Worm (Caenorhabditis elegans): Measurements from ENCODE around the gene Y73B6BL.270.

Gene Y73B6BL.270

ce11 chrIV:6330790-6331189, 34.4 kb upstream of the Y73B6BL.270 start:
- no peak for TF ChIP-seq mls-2 (tag; optimal IDR thresholded peaks at IDR 0.05)
- peak; percentile 49 for TF ChIP-seq unc-62 (GFP tag; optimal IDR thresholded peaks at IDR 0.05)
- TF ChIP-seq lin-32 (GFP tag; optimal IDR thresholded peaks at IDR 0.05): no peak
- TF ChIP-seq unc-120 (tag; optimal IDR thresholded peaks at IDR 0.05; ENCODE audit: poor library complexity, severe bottlenecking): peak; percentile 12
- no peak for TF ChIP-seq lsy-2 (tag; optimal IDR thresholded peaks at IDR 0.05)

- TF ChIP-seq ztf-11 (tag; optimal IDR thresholded peaks at IDR 0.05) (no peak), sem-2 (GFP tag; optimal IDR thresholded peaks at IDR 0.05) (no peak), nhr-76 (tag; optimal IDR thresholded peaks at IDR 0.05) (no peak), blmp-1 (tag; optimal IDR thresholded peaks at IDR 0.05) (no peak), mls-2 (tag; optimal IDR thresholded peaks at IDR 0.05) (no peak), ces-1 (GFP tag; optimal IDR thresholded peaks at IDR 0.05) (no peak), ceh-83 (GFP tag; optimal IDR thresholded peaks at IDR 0.05) (no peak), ceh-43 (GFP tag; optimal IDR thresholded peaks at IDR 0.05) (no peak), drap-1 (GFP tag; optimal IDR thresholded peaks at IDR 0.05) (no peak), nhr-12 (tag; optimal IDR thresholded peaks at IDR 0.05) (no peak), nhr-28 (tag; optimal IDR thresholded peaks at IDR 0.05) (no peak), snpc-4 (tag; optimal IDR thresholded peaks at IDR 0.05) (no peak), bed-3 (GFP tag; optimal IDR thresholded peaks at IDR 0.05) (no peak), mep-1 (tag; optimal IDR thresholded peaks at IDR 0.05) (no peak)
These were observed 31.2 kb upstream of the Y73B6BL.270 start, which contains the start of gene blos-2 for ce11 chrIV:6333915-6334314. blos-2 (plus strand) TSS chrIV:6334215.

ce11 chrIV:6335908-6336307, 29.2 kb upstream of the Y73B6BL.270 start, which contains the start of gene mif-4:
mif-4 (minus strand) TSS chrIV:6335994.
- TF ChIP-seq tbx-8 (GFP tag; optimal IDR thresholded peaks at IDR 0.05): no peak
- peak; percentile 9 for TF ChIP-seq ces-1 (GFP tag; optimal IDR thresholded peaks at IDR 0.05)

ce11 chrIV:6336748-6337147, 28.4 kb upstream of the Y73B6BL.270 start:
- TF ChIP-seq nhr-2 (tag; optimal IDR thresholded peaks at IDR 0.05) (no peak), ceh-83 (GFP tag; optimal IDR thresholded peaks at IDR 0.05) (no peak), ces-1 (GFP tag; optimal IDR thresholded peaks at IDR 0.05) (peak; percentile 77), sem-2 (GFP tag; optimal IDR thresholded peaks at IDR 0.05) (no peak), unc-62 (GFP tag; optimal IDR thresholded peaks at IDR 0.05) (peak; percentile 78), lin-32 (GFP tag; optimal IDR thresholded peaks at IDR 0.05) (no peak), nhr-76 (tag; optimal IDR thresholded peaks at IDR 0.05) (no peak), flh-1 (GFP tag; optimal IDR thresholded peaks at IDR 0.05) (no peak), zip-8 (tag; optimal IDR thresholded peaks at IDR 0.05) (peak; percentile 43), mep-1 (tag; optimal IDR thresholded peaks at IDR 0.05) (peak; percentile 20), pha-4 (tag; optimal IDR thresholded peaks at IDR 0.05) (peak; percentile 70), snpc-4 (tag; optimal IDR thresholded peaks at IDR 0.05) (no peak), lin-13 (tag; optimal IDR thresholded peaks at IDR 0.05) (peak; percentile 22), ztf-11 (tag; optimal IDR thresholded peaks at IDR 0.05) (no peak), nhr-28 (tag; optimal IDR thresholded peaks at IDR 0.05) (no peak), ceh-43 (GFP tag; optimal IDR thresholded peaks at IDR 0.05) (no peak), mls-2 (tag; optimal IDR thresholded peaks at IDR 0.05) (no peak), tbx-8 (GFP tag; optimal IDR thresholded peaks at IDR 0.05) (no peak), blmp-1 (tag; optimal IDR thresholded peaks at IDR 0.05) (peak; percentile 4), ham-2 (GFP tag; optimal IDR thresholded peaks at IDR 0.05) (peak; percentile 22), sptf-1 (tag; optimal IDR thresholded peaks at IDR 0.05) (no peak), mab-5 (tag; optimal IDR thresholded peaks at IDR 0.05) (no peak), nhr-12 (tag; optimal IDR thresholded peaks at IDR 0.05) (no peak), elt-1 (tag; optimal IDR thresholded peaks at IDR 0.05; ENCODE audit: borderline replicate concordance, insufficient read depth) (no peak), elt-3 (tag; optimal IDR thresholded peaks at IDR 0.05) (peak; percentile 61), nhr-237 (tag; optimal IDR thresholded peaks at IDR 0.05) (peak; percentile 33), M03D4.4 (tag; optimal IDR thresholded peaks at IDR 0.05) (peak; percentile 6), unc-120 (tag; optimal IDR thresholded peaks at IDR 0.05; ENCODE audit: poor library complexity, severe bottlenecking) (peak; percentile 39), drap-1 (GFP tag; optimal IDR thresholded peaks at IDR 0.05) (peak; percentile 0), bed-3 (GFP tag; optimal IDR thresholded peaks at IDR 0.05) (no peak), cnd-1 (tag; optimal IDR thresholded peaks at IDR 0.05) (peak; percentile 15), ceh-39 (tag; optimal IDR thresholded peaks at IDR 0.05) (no peak), lsy-2 (tag; optimal IDR thresholded peaks at IDR 0.05) (peak; percentile 39), hlh-1 (tag; optimal IDR thresholded peaks at IDR 0.05) (no peak), unc-39 (tag; optimal IDR thresholded peaks at IDR 0.05) (no peak)
